Worm (Caenorhabditis elegans): ENCODE data around the gene Y54G2A.48.

Y54G2A.48 gene

DNA sequence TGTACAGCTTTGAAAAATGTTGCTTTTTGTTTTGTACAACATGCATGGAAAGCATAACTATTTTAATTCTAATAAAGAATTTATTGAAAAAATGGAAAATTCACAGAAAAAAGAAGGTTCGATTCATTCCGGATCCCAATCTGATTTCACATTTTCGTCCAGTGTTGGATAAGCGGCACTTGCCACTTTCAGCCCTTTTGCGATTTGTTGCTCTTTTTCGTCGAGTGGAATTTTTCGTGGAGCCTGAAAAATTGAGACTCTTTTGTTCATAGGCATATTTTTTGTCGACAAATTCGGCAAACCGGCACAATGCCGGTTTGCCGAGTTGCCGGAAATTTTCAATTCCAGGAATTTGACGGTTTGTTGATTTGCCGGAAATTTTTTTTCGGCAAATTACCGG lies 19.1 kb upstream of the Y54G2A.48 start:
- TF ChIP-seq unc-98 (GFP tag; IDR thresholded peaks at IDR 0.05): no peak
- no peak for TF ChIP-seq nhr-85 (tag)
- no peak for TF ChIP-seq jun-1 (tag; optimal IDR thresholded peaks at IDR 0.05)
- TF ChIP-seq egl-27 (tag; optimal IDR thresholded peaks at IDR 0.05): no peak

DNA sequence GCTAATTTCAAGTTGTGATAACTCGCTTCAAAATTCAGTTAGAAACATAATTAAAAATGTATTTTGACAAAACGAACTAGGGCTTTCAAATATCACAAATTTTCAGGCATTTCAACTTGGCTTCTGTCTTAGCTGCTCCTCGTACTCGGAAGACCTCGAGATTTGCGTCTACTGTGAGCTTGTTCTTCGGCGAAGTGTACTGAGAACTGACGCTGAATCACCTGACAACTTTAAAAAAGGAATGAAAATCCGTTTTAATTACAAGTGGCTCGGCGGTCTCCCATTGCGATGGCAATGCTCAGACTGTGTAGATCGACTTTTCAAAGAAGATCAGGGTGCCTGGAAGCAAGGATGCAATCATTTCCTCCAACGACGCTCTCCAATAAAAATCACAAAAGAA lies 18.1 kb upstream of the Y54G2A.48 start, which contains the start of gene clec-85:
Gene clec-85, plus strand, starts transcription at position 301 of the 400 bp plus-strand sequence.
- no peak for TF ChIP-seq ceh-88 (GFP tag; IDR thresholded peaks at IDR 0.05)
- no peak for TF ChIP-seq tlp-1 (tag; optimal IDR thresholded peaks at IDR 0.05)
- TF ChIP-seq ceh-63 (GFP tag; optimal IDR thresholded peaks at IDR 0.05): no peak
- no peak for TF ChIP-seq unc-30 (tag; optimal IDR thresholded peaks at IDR 0.05)
- no peak for TF ChIP-seq nhr-47 (tag; optimal IDR thresholded peaks at IDR 0.05)
- no peak for TF ChIP-seq xbp-1 (tag; optimal IDR thresholded peaks at IDR 0.05)

ce11 chrIV:2849269-2849668 lies 16.8 kb upstream of the Y54G2A.48 start:
- TF ChIP-seq irx-1 (tag; optimal IDR thresholded peaks at IDR 0.05) (no peak), hpl-2 (GFP tag; optimal IDR thresholded peaks at IDR 0.05) (no peak), hlh-4 (tag; optimal IDR thresholded peaks at IDR 0.05) (no peak), efl-3 (GFP tag; optimal IDR thresholded peaks at IDR 0.05) (no peak), nhr-71 (tag; optimal IDR thresholded peaks at IDR 0.05) (no peak), Y116A8C.19 (tag; optimal IDR thresholded peaks at IDR 0.05; ENCODE audit: borderline replicate concordance) (no peak), unc-130 (tag; optimal IDR thresholded peaks at IDR 0.05) (no peak), mab-9 (GFP tag; IDR thresholded peaks at IDR 0.05) (no peak), nhr-28 (tag; optimal IDR thresholded peaks at IDR 0.05) (no peak), snpc-4 (tag; optimal IDR thresholded peaks at IDR 0.05) (no peak), dpl-1 (GFP tag; optimal IDR thresholded peaks at IDR 0.05) (no peak), C04F5.9 (tag; optimal IDR thresholded peaks at IDR 0.05) (no peak), ces-1 (GFP tag; optimal IDR thresholded peaks at IDR 0.05) (no peak), nhr-19 (GFP tag; conservative IDR thresholded peaks at IDR 0.05) (no peak), C34B4.2 (tag; optimal IDR thresholded peaks at IDR 0.05) (no peak)

DNA sequence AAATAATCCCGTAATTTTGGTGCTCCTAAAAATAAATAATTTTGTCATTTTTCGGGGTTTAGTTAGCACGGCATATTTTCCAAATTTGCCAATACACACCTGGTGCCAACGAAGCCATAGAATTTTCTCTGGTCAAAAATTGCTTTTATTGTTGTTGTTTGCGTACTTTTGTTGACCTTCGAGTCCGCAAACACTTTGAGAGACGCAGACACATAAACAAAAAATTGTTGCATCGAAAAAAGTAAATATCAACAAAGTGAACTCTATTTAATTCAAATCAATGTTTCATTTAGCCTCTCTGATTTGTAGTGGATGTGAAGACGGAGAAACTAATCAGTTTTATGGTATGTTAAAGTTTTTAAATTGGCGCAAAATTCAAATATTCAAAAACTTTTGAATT lies 13.8 kb upstream of the Y54G2A.48 start, which contains the start of gene Y54G2A.40:
Gene Y54G2A.40, plus strand, starts transcription at position 213 of the 400 bp plus-strand sequence.
- TF ChIP-seq dpl-1 (GFP tag; optimal IDR thresholded peaks at IDR 0.05): peak; percentile 3 to 70 (median 38)
- peak; percentile 32 to 64 for TF ChIP-seq lsy-2 (tag; optimal IDR thresholded peaks at IDR 0.05)
- TF ChIP-seq efl-1 (optimal IDR thresholded peaks at IDR 0.05): peak; percentile 58 to 68
- TF ChIP-seq efl-1 (GFP tag; optimal IDR thresholded peaks at IDR 0.05 in 1 of 2): peak; percentile 31 to 56
- no peak for TF ChIP-seq isw-1 (GFP tag; IDR thresholded peaks at IDR 0.05)
- TF ChIP-seq lin-35 (GFP tag; optimal IDR thresholded peaks at IDR 0.05): peak; percentile 29 to 56
- TF ChIP-seq mep-1 (tag; optimal IDR thresholded peaks at IDR 0.05): peak; percentile 8
- TF ChIP-seq fos-1 (tag; optimal IDR thresholded peaks at IDR 0.05): no peak
- no peak for TF ChIP-seq irx-1 (tag; optimal IDR thresholded peaks at IDR 0.05)
- TF ChIP-seq F16B12.6 (tag; optimal IDR thresholded peaks at IDR 0.05): peak; percentile 77

DNA sequence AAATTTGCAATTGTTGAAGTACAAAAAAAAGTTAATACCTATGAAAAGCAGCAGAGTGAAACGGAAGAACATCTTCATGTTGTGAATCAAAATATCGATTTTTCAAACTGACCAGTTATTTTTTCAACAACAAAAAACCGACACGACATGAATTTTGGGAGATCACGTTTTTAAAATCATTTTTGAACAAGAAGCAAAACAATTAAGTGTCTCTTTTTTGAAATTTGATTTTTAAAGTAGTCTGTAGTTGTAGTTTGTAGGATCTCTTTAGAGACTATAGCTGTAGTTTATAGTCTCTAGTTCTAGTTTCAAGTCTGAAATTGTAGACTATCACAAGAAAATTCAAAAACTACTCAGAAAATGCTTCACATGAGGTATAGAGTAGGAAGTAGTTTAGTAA lies 11.4 kb upstream of the Y54G2A.48 start, which contains the start of gene Y54G2A.15:
Gene Y54G2A.15, minus strand, starts transcription at position 101 of the 400 bp plus-strand sequence.
- TF ChIP-seq unc-86 (tag; optimal IDR thresholded peaks at IDR 0.05): no peak

ce11 chrIV:2842162-2842561 lies 9.7 kb upstream of the Y54G2A.48 start, which contains the start of gene clec-84:
Gene clec-84, plus strand, starts transcription at chrIV:2842462.
- TF ChIP-seq aha-1 (tag; optimal IDR thresholded peaks at IDR 0.05): no peak
- TF ChIP-seq ceh-88 (GFP tag; IDR thresholded peaks at IDR 0.05): no peak

All from whole organism, L1 larva.